Worm (Caenorhabditis elegans): Measurements from ENCODE around the gene rif-1.2.

ce11 chrX:12333479-12333878, 37.7 kb downstream of the rif-1.2 start, which contains the start of gene srd-47:
- TF ChIP-seq tab-1 (GFP tag; IDR thresholded peaks at IDR 0.05) (no peak), cog-1 (tag; optimal IDR thresholded peaks at IDR 0.05) (no peak)

Data from whole organism, midembryonic.